Fruit fly (Drosophila melanogaster) whole organism, prepupa: ENCODE data around the gene PolA2.

Source experiments
- Blimp-1 ChIP-seq: fragments of 200-800 bp; sonication (Bioruptor generic); optimal IDR thresholded peaks from 3 replicates; lab custom pipeline; 2017; ENCODE audit warnings: missing biosample characterization, missing genetic modification characterization, mild to moderate bottlenecking, moderate library complexity, missing genetic modification reagents
- CG11902 ChIP-seq: fragments of 200-800 bp; sonication (Bioruptor generic); optimal IDR thresholded peaks from 3 replicates; lab custom pipeline; 2016; ENCODE audit warnings: missing biosample characterization, missing genetic modification characterization
- CG15336 ChIP-seq: fragments of 200-800 bp; sonication (Bioruptor generic); IDR thresholded peaks from 2 replicates; pipeline ENCODE4 v1.3.6; 2022; ENCODE audit warnings: missing biosample characterization, missing genetic modification characterization
- CG1621 ChIP-seq: fragments of 200-800 bp; sonication (Bioruptor generic); optimal IDR thresholded peaks from 3 replicates; lab custom pipeline; 2018; ENCODE audit warnings: missing biosample characterization, mild to moderate bottlenecking, missing genetic modification characterization
- CG16779 ChIP-seq: fragments of 200-800 bp; sonication (Bioruptor generic); optimal IDR thresholded peaks from 3 replicates; lab custom pipeline; 2017; ENCODE audit warnings: missing biosample characterization, mild to moderate bottlenecking, missing genetic modification characterization
- CG3032 ChIP-seq: fragments of 200-800 bp; optimal IDR thresholded peaks from 2 replicates; lab custom pipeline; 2019; ENCODE audit warnings: missing biosample characterization, mild to moderate bottlenecking, missing genetic modification characterization, moderate library complexity
- CG31627 ChIP-seq: fragments of 200-800 bp; sonication (Bioruptor generic); optimal IDR thresholded peaks from 3 replicates; lab custom pipeline; 2016; ENCODE audit warnings: missing biosample characterization, missing genetic modification characterization
- CG32006 ChIP-seq: fragments of 200-800 bp; sonication (Bioruptor generic); optimal IDR thresholded peaks from 3 replicates; lab custom pipeline; 2017; ENCODE audit warnings: missing biosample characterization, mild to moderate bottlenecking, missing genetic modification characterization
- CG34406 ChIP-seq: fragments of 200-800 bp; sonication (Bioruptor generic); optimal IDR thresholded peaks from 3 replicates; lab custom pipeline; 2016; ENCODE audit warnings: missing biosample characterization, missing genetic modification characterization
- CG3919 ChIP-seq: fragments of 200-800 bp; sonication (Bioruptor generic); optimal IDR thresholded peaks from 3 replicates; lab custom pipeline; 2016; ENCODE audit warnings: missing biosample characterization, missing genetic modification characterization
- CG6163 ChIP-seq: fragments of 200-800 bp; sonication (Bioruptor generic); IDR thresholded peaks from 3 replicates; pipeline ENCODE4 v1.3.6; 2022; ENCODE audit warnings: missing biosample characterization, missing genetic modification characterization
- CG6792 ChIP-seq: fragments of 200-800 bp; sonication (Bioruptor generic); optimal IDR thresholded peaks from 3 replicates; lab custom pipeline; 2016; ENCODE audit warnings: missing biosample characterization, missing genetic modification characterization
- CG6808 ChIP-seq: fragments of 200-800 bp; sonication (Bioruptor generic); optimal IDR thresholded peaks from 3 replicates; lab custom pipeline; 2017; ENCODE audit warnings: missing biosample characterization, missing genetic modification characterization, mild to moderate bottlenecking, moderate library complexity, missing genetic modification reagents
- CG6854 ChIP-seq: fragments of 200-800 bp; sonication (Bioruptor generic); optimal IDR thresholded peaks from 2 replicates; lab custom pipeline; 2017; ENCODE audit warnings: missing biosample characterization, mild to moderate bottlenecking, missing genetic modification characterization
- CG9139 ChIP-seq: fragments of 200-800 bp; sonication (Bioruptor generic); optimal IDR thresholded peaks from 3 replicates; lab custom pipeline; 2017; ENCODE audit warnings: missing biosample characterization, mild to moderate bottlenecking, missing genetic modification characterization
- Eip75B ChIP-seq: fragments of 200-800 bp; sonication (Bioruptor generic); optimal IDR thresholded peaks from 3 replicates; lab custom pipeline; 2016; ENCODE audit warnings: missing biosample characterization, missing genetic modification characterization
- Eip93F ChIP-seq: fragments of 200-800 bp; sonication (Bioruptor generic); optimal IDR thresholded peaks from 2 replicates; lab custom pipeline; 2016; ENCODE audit warnings: missing biosample characterization, mild to moderate bottlenecking, missing genetic modification characterization
- Ets21C ChIP-seq: fragments of 200-800 bp; sonication (Bioruptor generic); optimal IDR thresholded peaks from 3 replicates; lab custom pipeline; 2016; ENCODE audit warnings: missing biosample characterization, missing genetic modification characterization
- Ets96B ChIP-seq: fragments of 200-800 bp; optimal IDR thresholded peaks from 2 replicates; lab custom pipeline; 2019; ENCODE audit warnings: missing biosample characterization, mild to moderate bottlenecking, missing genetic modification characterization, moderate library complexity
- Hr38 ChIP-seq: sonication (Bioruptor generic); optimal IDR thresholded peaks from 2 replicates; lab custom pipeline; 2016; ENCODE audit warnings: missing biosample characterization, missing genetic modification characterization
- Hr4 ChIP-seq: fragments of 200-800 bp; sonication (Bioruptor generic); optimal IDR thresholded peaks from 3 replicates; lab custom pipeline; 2016; ENCODE audit warnings: missing biosample characterization, missing genetic modification characterization
- Met ChIP-seq: fragments of 200-800 bp; sonication (Bioruptor generic); optimal IDR thresholded peaks from 3 replicates; lab custom pipeline; 2016; ENCODE audit warnings: missing biosample characterization, missing genetic modification characterization
- Sox102F ChIP-seq: fragments of 200-800 bp; sonication (Bioruptor generic); optimal IDR thresholded peaks from 2 replicates; lab custom pipeline; 2016; ENCODE audit warnings: missing biosample characterization, mild to moderate bottlenecking, missing genetic modification characterization
- Sox14 ChIP-seq: fragments of 200-800 bp; sonication (Bioruptor generic); optimal IDR thresholded peaks from 3 replicates; lab custom pipeline; 2016; ENCODE audit warnings: missing biosample characterization, missing genetic modification characterization
- acj6 ChIP-seq: fragments of 200-800 bp; sonication (Bioruptor generic); optimal IDR thresholded peaks from 3 replicates; lab custom pipeline; 2016; ENCODE audit warnings: missing biosample characterization, missing genetic modification characterization
- cyc ChIP-seq: fragments of 200-800 bp; sonication (Bioruptor generic); optimal IDR thresholded peaks from 3 replicates; lab custom pipeline; 2016; ENCODE audit warnings: missing biosample characterization, missing genetic modification characterization
- eg ChIP-seq: fragments of 200-800 bp; sonication (Bioruptor generic); IDR thresholded peaks from 3 replicates; pipeline ENCODE4 v1.3.6; 2022; ENCODE audit warnings: missing biosample characterization, missing genetic modification characterization
- fd85E ChIP-seq: fragments of 200-800 bp; sonication (Bioruptor generic); optimal IDR thresholded peaks from 3 replicates; lab custom pipeline; 2016; ENCODE audit warnings: missing biosample characterization, missing genetic modification characterization
- salr ChIP-seq, 2 experiments: fragments of 200-800 bp; sonication (Bioruptor generic); optimal IDR thresholded peaks; 3 replicates each; lab custom pipeline; 2016 to 2018; ENCODE audit warnings: missing biosample characterization in 2 of 2, missing genetic modification characterization in 2 of 2, mild to moderate bottlenecking in 1 of 2
- ss ChIP-seq, 2 experiments: fragments of 200-800 bp; sonication (Bioruptor generic); optimal IDR thresholded peaks; 2 replicates in 1 of 2; 3 replicates in 1 of 2; lab custom pipeline; 2017 to 2018; ENCODE audit warnings: mild to moderate bottlenecking in 2 of 2, missing biosample characterization in 2 of 2, missing genetic modification characterization in 2 of 2, moderate library complexity in 1 of 2
- svp ChIP-seq: fragments of 200-800 bp; sonication (Bioruptor generic); peaks from one replicate; lab custom pipeline; 2016; ENCODE audit warnings: missing biosample characterization, missing genetic modification characterization
- topi ChIP-seq: fragments of 200-800 bp; sonication (Bioruptor generic); optimal IDR thresholded peaks from 3 replicates; lab custom pipeline; 2016; ENCODE audit warnings: missing biosample characterization, missing genetic modification characterization
- vri ChIP-seq: fragments of 200-800 bp; sonication (Bioruptor generic); optimal IDR thresholded peaks from 3 replicates; lab custom pipeline; 2016; ENCODE audit warnings: missing biosample characterization, mild to moderate bottlenecking, missing genetic modification characterization

Gene PolA2

DNA sequence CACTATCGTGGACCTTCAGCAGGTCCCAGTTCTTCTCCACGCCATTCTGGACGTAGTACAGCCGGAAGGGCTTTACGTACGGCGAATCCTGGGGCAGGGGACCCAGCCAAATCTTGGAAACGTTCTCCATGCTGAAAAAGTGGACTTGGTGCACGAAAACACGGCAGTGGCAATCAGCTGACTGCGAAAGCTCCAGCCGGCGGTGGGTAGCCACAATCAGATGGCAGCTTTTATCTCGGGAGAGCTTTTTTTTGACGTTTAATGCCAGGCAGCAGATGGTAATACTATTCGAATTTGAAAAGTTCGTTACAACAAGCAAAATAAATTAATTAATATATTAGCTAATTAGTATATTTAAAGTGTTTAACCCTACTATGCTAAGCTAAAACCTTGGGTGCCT, 10.6 kb upstream of the PolA2 start, which contains the start of gene CG42813:
Gene CG42813, minus strand, starts transcription at position 220 of the 400 bp plus-strand sequence.
- TF ChIP-seq CG1621 (tag; lab: Kevin White, UChicago) (peak; percentile 32), salr (GFP tag; optimal IDR thresholded peaks at IDR 0.05; lab: Kevin White, UChicago) (no peak)

DNA sequence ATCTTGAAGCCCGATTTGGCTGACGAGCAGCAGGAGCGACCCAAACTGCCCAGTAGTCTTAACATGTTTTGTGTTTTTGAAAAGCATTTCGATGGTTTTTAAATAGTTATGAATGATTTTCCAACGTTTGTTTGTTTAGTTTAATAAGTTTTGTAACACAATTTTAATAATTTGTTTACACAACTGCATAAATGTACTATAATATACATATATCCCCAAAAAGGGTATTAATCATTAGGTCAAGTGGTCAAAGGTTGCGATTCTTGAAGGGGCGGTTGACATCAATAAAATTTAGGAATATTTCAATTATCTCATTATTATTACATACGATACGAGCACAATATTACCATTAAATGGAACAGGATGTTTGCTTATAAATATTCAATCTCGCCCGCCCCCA, 9.6 kb upstream of the PolA2 start, which contains the start of gene CG42814:
Gene CG42814, minus strand, starts transcription at position 101 of the 400 bp plus-strand sequence.
- TF ChIP-seq CG11902 (GFP tag; lab: Kevin White, UChicago): no peak
- TF ChIP-seq CG6808 (GFP tag; lab: Kevin White, UChicago): no peak
- TF ChIP-seq Eip75B (GFP tag; lab: Kevin White, UChicago): no peak
- no peak for TF ChIP-seq fd85E (GFP tag; lab: Kevin White, UChicago)
- TF ChIP-seq CG6854 (GFP tag; lab: Kevin White, UChicago): no peak
- no peak for TF ChIP-seq topi (GFP tag; lab: Kevin White, UChicago)
- TF ChIP-seq CG32006 (GFP tag; lab: Kevin White, UChicago): no peak
- no peak for TF ChIP-seq CG9139 (GFP tag; lab: Kevin White, UChicago)
- no peak for TF ChIP-seq CG6163 (GFP tag; lab: Robert Waterston, UW)
- TF ChIP-seq Sox14 (GFP tag; lab: Kevin White, UChicago): no peak
- no peak for TF ChIP-seq CG34406 (GFP tag; lab: Kevin White, UChicago)
- TF ChIP-seq svp: no peak
- TF ChIP-seq Blimp-1 (GFP tag; lab: Kevin White, UChicago): no peak
- no peak for TF ChIP-seq ss (GFP tag; optimal IDR thresholded peaks at IDR 0.05; lab: Kevin White, UChicago)
- no peak for TF ChIP-seq Ets21C (GFP tag; lab: Kevin White, UChicago)
- no peak for TF ChIP-seq Sox102F (GFP tag; lab: Kevin White, UChicago)
- no peak for TF ChIP-seq CG3032 (tag; lab: Kevin White, UChicago)
- TF ChIP-seq CG15336: no peak

DNA sequence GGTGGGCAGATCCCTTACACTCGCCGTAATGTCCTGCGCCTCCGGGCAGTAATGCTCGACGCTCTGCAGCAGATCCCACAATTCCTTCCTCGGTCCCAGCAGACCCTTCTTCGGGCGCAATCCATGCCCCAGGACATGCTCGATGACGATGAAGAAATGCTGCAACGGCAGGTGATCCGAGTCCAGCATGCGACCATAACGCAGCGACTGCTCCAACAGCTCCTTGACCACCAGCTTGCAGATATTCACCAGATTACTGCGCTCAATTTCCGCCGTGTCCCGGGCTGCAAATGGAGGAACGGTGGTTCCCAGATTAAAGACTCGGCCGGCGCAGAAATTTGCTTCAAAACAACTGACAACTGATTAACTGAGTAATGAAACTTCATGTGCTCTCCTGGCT, 5.6 kb upstream of the PolA2 start, which contains the start of gene CG31068:
Gene CG31068, plus strand, starts transcription at position 301 of the 400 bp plus-strand sequence.
- TF ChIP-seq CG32006 (GFP tag; lab: Kevin White, UChicago): no peak
- no peak for TF ChIP-seq vri
- TF ChIP-seq Blimp-1 (GFP tag; lab: Kevin White, UChicago): no peak
- no peak for TF ChIP-seq CG6854 (GFP tag; lab: Kevin White, UChicago)
- TF ChIP-seq Eip93F: no peak
- no peak for TF ChIP-seq CG31627
- no peak for TF ChIP-seq CG9139 (GFP tag; lab: Kevin White, UChicago)

DNA sequence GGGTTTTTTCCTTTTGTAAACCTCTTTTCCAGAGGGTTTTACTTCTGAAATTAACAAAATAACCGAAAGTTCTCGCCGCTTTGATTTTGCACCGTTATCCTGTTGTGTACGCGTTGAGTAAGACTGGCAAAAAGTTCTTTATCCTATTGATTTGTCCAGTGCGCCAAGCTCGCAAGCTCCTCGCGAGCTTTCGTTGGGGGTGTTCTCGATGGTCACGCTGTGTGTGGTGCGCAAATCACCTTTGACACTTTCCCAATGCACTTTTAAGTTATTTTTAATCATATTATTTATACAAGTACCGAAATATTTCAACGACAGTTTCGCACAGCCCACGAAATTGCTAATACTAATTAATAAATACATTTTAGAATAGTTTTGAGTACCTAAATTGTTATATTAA, 983 bp upstream of the PolA2 start:
- TF ChIP-seq CG31627 (no peak), Hr4 (GFP tag; lab: Kevin White, UChicago) (no peak), CG6163 (GFP tag; lab: Robert Waterston, UW) (no peak), vri (no peak), svp (peak; percentile 73), Eip75B (GFP tag; lab: Kevin White, UChicago) (no peak), topi (GFP tag; lab: Kevin White, UChicago) (no peak), CG6792 (no peak), fd85E (GFP tag; lab: Kevin White, UChicago) (no peak)
- TF ChIP-seq, all 60 proteins: peak for 1

DNA sequence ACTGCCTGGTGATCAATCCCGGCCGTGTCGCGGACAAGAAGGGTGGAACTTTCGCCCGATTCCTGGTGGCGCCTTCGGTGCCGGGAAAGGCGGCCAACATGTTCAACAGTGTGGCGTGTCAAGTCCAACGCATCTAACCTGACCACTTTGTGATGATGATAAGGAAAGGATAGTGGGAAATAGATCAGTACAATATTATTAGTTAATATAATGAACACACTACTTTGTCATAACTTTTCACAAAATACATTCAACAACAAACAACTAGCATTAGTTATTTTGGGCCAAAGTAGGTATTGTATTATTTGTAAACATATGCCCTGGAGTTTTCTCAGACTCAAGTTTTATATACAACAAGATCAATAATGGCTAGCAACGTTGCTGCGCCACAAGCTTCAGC, 2.0 kb downstream of the PolA2 start, which contains the start of gene CG17991:
Gene CG17991, plus strand, starts transcription at position 301 of the 400 bp plus-strand sequence.
- TF ChIP-seq topi (GFP tag; lab: Kevin White, UChicago): no peak
- no peak for TF ChIP-seq CG3032 (tag; lab: Kevin White, UChicago)
- no peak for TF ChIP-seq CG15336
- TF ChIP-seq Ets21C (GFP tag; lab: Kevin White, UChicago): no peak
- no peak for TF ChIP-seq CG1621 (tag; lab: Kevin White, UChicago)
- TF ChIP-seq Hr4 (GFP tag; lab: Kevin White, UChicago): no peak
- TF ChIP-seq CG9139 (GFP tag; lab: Kevin White, UChicago): no peak
- TF ChIP-seq CG6163 (GFP tag; lab: Robert Waterston, UW): no peak
- TF ChIP-seq Met (GFP tag; lab: Kevin White, UChicago): no peak
- no peak for TF ChIP-seq acj6 (GFP tag; lab: Kevin White, UChicago)
- TF ChIP-seq eg (GFP tag; lab: Robert Waterston, UW): no peak
- TF ChIP-seq Hr38 (GFP tag; lab: Kevin White, UChicago): no peak
- TF ChIP-seq CG16779 (tag; lab: Kevin White, UChicago): no peak
- TF ChIP-seq cyc (GFP tag; lab: Kevin White, UChicago): no peak
- no peak for TF ChIP-seq Ets96B (tag; lab: Kevin White, UChicago)
- TF ChIP-seq CG6792: no peak
- no peak for TF ChIP-seq vri
- TF ChIP-seq CG3919 (GFP tag; lab: Kevin White, UChicago): no peak
